Fruit fly (Drosophila melanogaster) whole organism, embryonic: ENCODE measurements around the gene H15.
A peak's percentile ranks its signal among the peaks of the same experiment; 100 is the strongest.

ENCODE experiments used
- Aef1 ChIP-seq: fragments of 200-800 bp; sonication (Bioruptor generic); IDR thresholded peaks from 3 replicates; pipeline ENCODE4 v1.3.6; 2022; ENCODE audit warnings: missing biosample characterization, missing genetic modification characterization
- Awh ChIP-seq: fragments of 200-800 bp; sonication (Bioruptor generic); IDR thresholded peaks from 2 replicates; pipeline ENCODE4, ENCODE4 v1.3.6; 2022; ENCODE audit warnings: missing biosample characterization, missing genetic modification characterization
- CG1024 ChIP-seq: fragments of 200-800 bp; sonication (Bioruptor generic); IDR thresholded peaks from 2 replicates; pipeline ENCODE4 v1.3.6; 2022; ENCODE audit warnings: missing biosample characterization, missing genetic modification characterization
- CG10321 ChIP-seq: fragments of 200-800 bp; sonication (Bioruptor generic); IDR thresholded peaks from 2 replicates; pipeline ENCODE4 v1.3.6; 2022; ENCODE audit warnings: missing biosample characterization, missing genetic modification characterization
- CG15479 ChIP-seq: fragments of 200-800 bp; sonication (Bioruptor generic); optimal IDR thresholded peaks from 3 replicates; lab custom pipeline; 2019; ENCODE audit warnings: missing biosample characterization, mild to moderate bottlenecking, missing genetic modification characterization, moderate library complexity
- CG16813 ChIP-seq: fragments of 200-800 bp; sonication (Bioruptor generic); IDR thresholded peaks from 3 replicates; pipeline ENCODE4 v1.3.6; 2022; ENCODE audit warnings: missing biosample characterization, missing genetic modification characterization; ENCODE audit not compliant: partially characterized antibody
- CG17328 ChIP-seq: fragments of 200-800 bp; sonication (Bioruptor generic); IDR thresholded peaks from 2 replicates; pipeline ENCODE4 v1.3.6; 2022; ENCODE audit warnings: missing biosample characterization, missing genetic modification characterization
- CG1832 ChIP-seq: fragments of 200-800 bp; sonication (Bioruptor generic); optimal IDR thresholded peaks from 2 replicates; lab custom pipeline; 2017; ENCODE audit warnings: missing biosample characterization, mild to moderate bottlenecking, missing genetic modification characterization, inconsistent platforms
- CG18764 ChIP-seq: fragments of 200-800 bp; sonication (Bioruptor generic); optimal IDR thresholded peaks from 3 replicates; lab custom pipeline; 2016; ENCODE audit warnings: missing biosample characterization, missing genetic modification characterization
- CG33213 ChIP-seq: fragments of 200-800 bp; sonication (Bioruptor generic); optimal IDR thresholded peaks from 3 replicates; lab custom pipeline; 2016; ENCODE audit warnings: missing biosample characterization, missing genetic modification characterization
- CG34224 ChIP-seq: fragments of 200-800 bp; sonication (Bioruptor generic); IDR thresholded peaks from 3 replicates; pipeline ENCODE4 v1.3.6; 2022; ENCODE audit warnings: missing biosample characterization, missing genetic modification characterization; ENCODE audit not compliant: partially characterized antibody
- CG5180 ChIP-seq: fragments of 200-800 bp; sonication (Bioruptor generic); optimal IDR thresholded peaks from 3 replicates; lab custom pipeline; 2017; ENCODE audit warnings: missing biosample characterization, missing genetic modification characterization, mild to moderate bottlenecking, moderate library complexity, missing genetic modification reagents
- CG6683 ChIP-seq: fragments of 200-800 bp; sonication (Bioruptor generic); optimal IDR thresholded peaks from 2 replicates; lab custom pipeline; 2017; ENCODE audit warnings: missing biosample characterization, mild to moderate bottlenecking, missing genetic modification characterization, missing genetic modification reagents
- CG6791 ChIP-seq: fragments of 200-800 bp; sonication (Bioruptor generic); IDR thresholded peaks from 3 replicates; pipeline ENCODE4 v1.3.6; 2022; ENCODE audit warnings: missing biosample characterization, missing genetic modification characterization; ENCODE audit not compliant: partially characterized antibody
- CG8089 ChIP-seq: fragments of 200-800 bp; sonication (Bioruptor generic); optimal IDR thresholded peaks from 3 replicates; lab custom pipeline; 2016; ENCODE audit warnings: missing biosample characterization, missing genetic modification characterization
- CG8359 ChIP-seq: fragments of 200-800 bp; sonication (Bioruptor generic); optimal IDR thresholded peaks from 2 replicates; lab custom pipeline; 2017; ENCODE audit warnings: missing biosample characterization, mild to moderate bottlenecking, missing genetic modification characterization, borderline replicate concordance
- Deaf1 ChIP-seq: fragments of 200-800 bp; optimal IDR thresholded peaks from 3 replicates; lab custom pipeline; 2019; ENCODE audit warnings: missing biosample characterization, mild to moderate bottlenecking, missing genetic modification characterization, moderate library complexity
- Dip2 ChIP-seq: fragments of 200-800 bp; sonication (Bioruptor generic); IDR thresholded peaks from 2 replicates; pipeline ENCODE4 v1.3.6; 2022; ENCODE audit warnings: missing biosample characterization, missing genetic modification characterization
- Dll ChIP-seq: fragments of 200-800 bp; sonication (Bioruptor generic); IDR thresholded peaks from 4 replicates; pipeline ENCODE4 v1.3.6; 2022; ENCODE audit warnings: missing biosample characterization, missing genetic modification characterization; ENCODE audit not compliant: partially characterized antibody
- HLH3B ChIP-seq: fragments of 200-800 bp; sonication (Bioruptor generic); IDR thresholded peaks from 2 replicates; pipeline ENCODE4 v1.3.6; 2022; ENCODE audit warnings: missing biosample characterization, missing genetic modification characterization
- Max ChIP-seq: fragments of 200-800 bp; sonication (Bioruptor generic); optimal IDR thresholded peaks from 2 replicates; lab custom pipeline; 2016; ENCODE audit warnings: missing biosample characterization, mild to moderate bottlenecking, missing genetic modification characterization
- Med ChIP-seq: fragments of 200-800 bp; sonication (Bioruptor generic); peaks from one replicate; lab custom pipeline; 2016; ENCODE audit warnings: missing biosample characterization, missing genetic modification characterization, mild to moderate bottlenecking, inconsistent platforms, moderate library complexity
- NC2β ChIP-seq: fragments of 200-800 bp; sonication (Bioruptor generic); optimal IDR thresholded peaks from 2 replicates; lab custom pipeline; 2016; ENCODE audit warnings: missing biosample characterization, missing genetic modification characterization
- Nf-YB ChIP-seq: fragments of 200-800 bp; sonication (Bioruptor generic); optimal IDR thresholded peaks from 3 replicates; lab custom pipeline; 2019; ENCODE audit warnings: missing biosample characterization, mild to moderate bottlenecking, missing genetic modification characterization, moderate library complexity
- Nf-YC ChIP-seq: fragments of 200-800 bp; optimal IDR thresholded peaks from 3 replicates; lab custom pipeline; 2019; ENCODE audit warnings: missing biosample characterization, mild to moderate bottlenecking, missing genetic modification characterization, moderate library complexity
- NfI ChIP-seq: fragments of 200-800 bp; sonication (Bioruptor generic); optimal IDR thresholded peaks from 3 replicates; lab custom pipeline; 2018; ENCODE audit warnings: missing biosample characterization, mild to moderate bottlenecking, missing genetic modification characterization, moderate library complexity
- Poxn ChIP-seq: fragments of 200-800 bp; sonication (Bioruptor generic); IDR thresholded peaks from 2 replicates; pipeline ENCODE4 v1.3.6; 2022; ENCODE audit warnings: missing biosample characterization, missing genetic modification characterization
- btn ChIP-seq: fragments of 200-800 bp; sonication (Bioruptor generic); optimal IDR thresholded peaks from 2 replicates; lab custom pipeline; 2016; ENCODE audit warnings: missing biosample characterization, missing genetic modification characterization
- cas ChIP-seq: fragments of 200-800 bp; sonication (Bioruptor generic); IDR thresholded peaks from 2 replicates; pipeline ENCODE4 v1.3.6; 2022; ENCODE audit warnings: missing biosample characterization, missing genetic modification characterization
- cg ChIP-seq: fragments of 200-800 bp; sonication (Bioruptor generic); optimal IDR thresholded peaks from 3 replicates; lab custom pipeline; 2019; ENCODE audit warnings: missing biosample characterization, mild to moderate bottlenecking, missing genetic modification characterization, moderate library complexity
- ci ChIP-seq: fragments of 200-800 bp; sonication (Bioruptor generic); IDR thresholded peaks from 3 replicates; pipeline ENCODE4 v1.3.6; 2022; ENCODE audit warnings: missing biosample characterization, missing genetic modification characterization
- crp ChIP-seq, 2 experiments: fragments of 200-800 bp; sonication (Bioruptor generic); optimal IDR thresholded peaks; 2 replicates in 1 of 2; 3 replicates in 1 of 2; lab custom pipeline; 2017; ENCODE audit warnings: missing biosample characterization in 2 of 2, missing genetic modification characterization in 2 of 2, mild to moderate bottlenecking in 1 of 2, moderate library complexity in 1 of 2
- dysf ChIP-seq: fragments of 200-800 bp; sonication (Bioruptor generic); IDR thresholded peaks from 3 replicates; pipeline ENCODE4 v1.3.6; 2022; ENCODE audit warnings: missing biosample characterization, missing genetic modification characterization
- ewg ChIP-seq: fragments of 200-800 bp; sonication (Bioruptor generic); optimal IDR thresholded peaks from 3 replicates; lab custom pipeline; 2017; ENCODE audit warnings: mild to moderate bottlenecking, missing biosample characterization, missing genetic modification reagents, missing genetic modification characterization
- ftz-f1 ChIP-seq: fragments of 200-800 bp; sonication (Bioruptor generic); optimal IDR thresholded peaks from 2 replicates; lab custom pipeline; 2016; ENCODE audit warnings: missing biosample characterization, missing genetic modification characterization
- gem ChIP-seq: fragments of 200-800 bp; sonication (Bioruptor generic); optimal IDR thresholded peaks from 2 replicates; lab custom pipeline; 2019; ENCODE audit warnings: missing biosample characterization, mild to moderate bottlenecking, missing genetic modification characterization, moderate library complexity
- grn ChIP-seq: fragments of 200-800 bp; sonication (Bioruptor generic); optimal IDR thresholded peaks from 3 replicates; lab custom pipeline; 2017; ENCODE audit warnings: missing biosample characterization, missing genetic modification characterization
- gsb-n ChIP-seq: fragments of 200-800 bp; sonication (Bioruptor generic); optimal IDR thresholded peaks from 3 replicates; lab custom pipeline; 2018; ENCODE audit warnings: missing biosample characterization, mild to moderate bottlenecking, missing genetic modification characterization
- kni ChIP-seq: fragments of 200-800 bp; sonication (Bioruptor generic); optimal IDR thresholded peaks from 3 replicates; lab custom pipeline; 2017; ENCODE audit warnings: mild to moderate bottlenecking, missing biosample characterization, missing genetic modification reagents, missing genetic modification characterization
- pum ChIP-seq: fragments of 200-800 bp; sonication (Bioruptor generic); optimal IDR thresholded peaks from 2 replicates; lab custom pipeline; 2016; ENCODE audit warnings: missing biosample characterization, missing genetic modification characterization
- sim ChIP-seq: fragments of 200-800 bp; sonication (Bioruptor generic); IDR thresholded peaks from 2 replicates; pipeline ENCODE4 v1.3.6; 2022; ENCODE audit warnings: missing biosample characterization, missing genetic modification characterization
- slou ChIP-seq: fragments of 200-800 bp; sonication (Bioruptor generic); optimal IDR thresholded peaks from 3 replicates; lab custom pipeline; 2016; ENCODE audit warnings: missing biosample characterization, missing genetic modification characterization
- sna ChIP-seq: fragments of 200-800 bp; sonication (Bioruptor generic); IDR thresholded peaks from 2 replicates; pipeline ENCODE4 v1.3.6; 2022; ENCODE audit warnings: missing biosample characterization, missing genetic modification characterization; ENCODE audit not compliant: partially characterized antibody
- sob ChIP-seq: fragments of 200-800 bp; sonication (Bioruptor generic); IDR thresholded peaks from 2 replicates; pipeline ENCODE4 v1.3.6; 2022; ENCODE audit warnings: missing biosample characterization, missing genetic modification characterization
- ttk ChIP-seq: fragments of 200-800 bp; sonication (Bioruptor generic); IDR thresholded peaks from 2 replicates; pipeline ENCODE4 v2.1.2; 2022; ENCODE audit warnings: missing biosample characterization, missing genetic modification characterization
- vvl ChIP-seq: fragments of 200-800 bp; sonication (Bioruptor generic); IDR thresholded peaks from 2 replicates; pipeline ENCODE4 v1.3.6; 2022; ENCODE audit warnings: missing biosample characterization, missing genetic modification characterization
- wdn ChIP-seq: fragments of 200-800 bp; sonication (Bioruptor generic); IDR thresholded peaks from 2 replicates; pipeline ENCODE4 v1.3.6; 2022; ENCODE audit warnings: missing biosample characterization, missing genetic modification characterization

H15 gene

dm6 chr2L:5403552-5404330 lies at the start of gene H15 (continued):
- TF ChIP-seq Poxn (GFP tag; lab: Robert Waterston, UW) = no peak
- TF ChIP-seq kni (GFP tag; lab: Kevin White, UChicago) = peak; percentile 93
- no peak for TF ChIP-seq cas (GFP tag; lab: Robert Waterston, UW)
- peak; percentile 39 for TF ChIP-seq gsb-n (tag; lab: Kevin White, UChicago)

DNA sequence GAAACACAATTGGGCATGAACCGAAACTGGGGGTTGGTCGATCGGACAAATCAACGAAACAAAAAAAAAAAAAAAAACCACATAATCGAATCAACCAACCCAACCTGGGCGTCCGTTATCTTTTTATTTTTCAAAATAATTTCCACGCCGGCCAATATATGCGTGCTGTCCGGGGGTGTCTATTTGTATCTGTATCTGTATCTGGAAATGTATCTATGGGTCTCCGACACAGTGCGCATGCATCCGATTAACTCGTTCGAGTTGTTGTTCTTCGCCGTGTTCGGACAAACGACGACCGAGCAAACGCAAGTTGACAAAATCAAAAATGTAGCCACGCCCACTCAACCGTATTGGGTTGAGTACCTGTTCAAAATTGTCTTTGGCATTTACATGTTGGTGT lies 41.7 kb upstream of the H15 start:
- TF ChIP-seq Nf-YC (tag; lab: Kevin White, UChicago) (peak; percentile 92), CG15479 (peak; percentile 15), CG8359 (GFP tag; lab: Kevin White, UChicago) (no peak), CG10321 (no peak), ftz-f1 (GFP tag; lab: Kevin White, UChicago) (no peak), slou (GFP tag; lab: Kevin White, UChicago) (no peak), CG17328 (GFP tag; lab: Robert Waterston, UW) (no peak), grn (GFP tag; lab: Kevin White, UChicago) (peak; percentile 23), CG6683 (GFP tag; lab: Kevin White, UChicago) (no peak), crp (GFP tag; optimal IDR thresholded peaks at IDR 0.05; lab: Kevin White, UChicago) (no peak), Deaf1 (tag; lab: Kevin White, UChicago) (peak; percentile 88), Med (peak; percentile 23), Awh (GFP tag; lab: Robert Waterston, UW) (no peak), kni (GFP tag; lab: Kevin White, UChicago) (no peak), vvl (0 out of 2 replicates have a peak, but pooled peaks have one; percentile 14), Nf-YB (GFP tag; lab: Kevin White, UChicago) (peak; percentile 90), CG1024 (GFP tag; lab: Robert Waterston, UW) (no peak), ewg (GFP tag; lab: Kevin White, UChicago) (peak; percentile 42), ci (GFP tag; lab: Robert Waterston, UW) (no peak; the same call in 2 of the 3 replicates), Dll (GFP tag; lab: Robert Waterston, UW) (0 out of 4 replicates have a peak, but pooled peaks have one; percentile 13), CG34224 (GFP tag; lab: Robert Waterston, UW) (no peak), NfI (GFP tag; lab: Kevin White, UChicago) (no peak), CG16813 (GFP tag; lab: Robert Waterston, UW) (no peak), CG5180 (peak; percentile 18), HLH3B (no peak), NC2β (GFP tag; lab: Kevin White, UChicago) (no peak), btn (GFP tag; lab: Kevin White, UChicago) (no peak), CG6791 (GFP tag; lab: Robert Waterston, UW) (peak; percentile 59; the same call in 1 of the 3 replicates), cas (GFP tag; lab: Robert Waterston, UW) (no peak), ttk (GFP tag; lab: Robert Waterston, UW) (peak; percentile 26; the same call in 1 of the 2 replicates), CG8089 (GFP tag; lab: Kevin White, UChicago) (no peak), cg (GFP tag; lab: Kevin White, UChicago) (peak; percentile 9)

DNA sequence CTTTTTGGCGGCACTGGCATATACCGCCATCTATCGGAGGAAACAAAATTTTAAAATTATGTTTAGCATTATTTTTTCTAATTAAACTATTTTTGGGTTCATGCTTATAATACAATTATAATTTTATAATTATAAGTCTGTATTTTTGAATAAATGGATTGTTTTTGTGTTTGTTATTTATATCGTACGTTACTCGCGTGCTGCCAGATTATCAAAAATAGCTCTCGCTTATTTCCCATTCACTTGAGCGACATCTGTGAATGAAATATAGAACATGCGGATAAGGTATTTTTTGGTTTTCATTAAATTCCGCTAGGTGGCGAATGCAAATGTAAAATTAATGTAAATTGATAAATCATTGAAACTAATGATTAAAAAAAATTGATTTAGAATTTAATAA lies 38.2 kb upstream of the H15 start:
- no peak for TF ChIP-seq sob
- TF ChIP-seq CG33213 (GFP tag; lab: Kevin White, UChicago) = no peak
- TF ChIP-seq CG18764 (GFP tag; lab: Kevin White, UChicago) = no peak
- peak; percentile 5 for TF ChIP-seq Max (GFP tag; lab: Kevin White, UChicago)
- peak; percentile 48 for TF ChIP-seq gem (tag; lab: Kevin White, UChicago)
- TF ChIP-seq sna = no peak
- no peak for TF ChIP-seq dysf (GFP tag; lab: Robert Waterston, UW)
- no peak for TF ChIP-seq sim (GFP tag; lab: Robert Waterston, UW)
- TF ChIP-seq wdn = no peak
- TF ChIP-seq CG1832 (GFP tag; lab: Kevin White, UChicago) = no peak
- no peak for TF ChIP-seq Aef1 (GFP tag; lab: Robert Waterston, UW)
- TF ChIP-seq pum (GFP tag; lab: Kevin White, UChicago) = no peak
- TF ChIP-seq Dip2 = peak; percentile 78
